Worm (Caenorhabditis elegans) whole organism, L1 larva: ENCODE measurements around the gene Y50D4B.2.

Source experiments
- C16A3.4 ChIP-seq: fragments of 150-350 bp; optimal IDR thresholded peaks from 2 replicates; lab custom pipeline; 2014; ENCODE audit warnings: missing biosample characterization, missing genetic modification characterization
- F16B12.6 ChIP-seq: fragments of 150-350 bp; optimal IDR thresholded peaks from 2 replicates; lab custom pipeline; 2014; ENCODE audit warnings: missing biosample characterization, missing genetic modification characterization
- Y116A8C.19 ChIP-seq: sonication (generic microtip); optimal IDR thresholded peaks from 2 replicates; lab custom pipeline; 2016; ENCODE audit warnings: missing compliant biosample characterization, missing genetic modification characterization, borderline replicate concordance
- aly-2 ChIP-seq: fragments of 150-350 bp; optimal IDR thresholded peaks from 2 replicates; lab custom pipeline; 2014; ENCODE audit warnings: missing biosample characterization, missing genetic modification characterization
- ceh-8 ChIP-seq: fragments of 200-800 bp; sonication (Bioruptor generic); optimal IDR thresholded peaks from 2 replicates; lab custom pipeline; 2018; ENCODE audit warnings: mild to moderate bottlenecking, missing genetic modification characterization, moderate library complexity, missing compliant biosample characterization
- ceh-90 ChIP-seq: sonication (generic microtip); optimal IDR thresholded peaks from 2 replicates; lab custom pipeline; 2016; ENCODE audit warnings: missing genetic modification characterization, missing compliant biosample characterization
- ces-1 ChIP-seq: fragments of 150-350 bp; optimal IDR thresholded peaks from 2 replicates; lab custom pipeline; 2014; ENCODE audit warnings: missing biosample characterization, missing genetic modification reagents, missing genetic modification characterization
- dsc-1 ChIP-seq: sonication (generic microtip); optimal IDR thresholded peaks from 2 replicates; lab custom pipeline; 2016; ENCODE audit warnings: mild to moderate bottlenecking, missing genetic modification characterization, missing compliant biosample characterization
- efl-1 ChIP-seq, 4 experiments: fragments of 150-350 bp; optimal IDR thresholded peaks in 3 of 4; peaks in 1 of 4; 1 replicate in 1 of 4; 2 replicates in 3 of 4; lab custom pipeline; 2014; ENCODE audit warnings: missing biosample characterization in 2 of 4, missing genetic modification characterization in 2 of 4, missing genetic modification reagents in 2 of 4
- efl-3 ChIP-seq: fragments of 200-800 bp; sonication (Bioruptor generic); optimal IDR thresholded peaks from 2 replicates; lab custom pipeline; 2018; ENCODE audit warnings: mild to moderate bottlenecking, missing genetic modification characterization, missing compliant biosample characterization
- elt-2 ChIP-seq: sonication (generic microtip); optimal IDR thresholded peaks from 2 replicates; lab custom pipeline; 2016; ENCODE audit warnings: missing genetic modification characterization, mild to moderate bottlenecking, inconsistent platforms, missing compliant biosample characterization, missing genetic modification reagents
- ets-5 ChIP-seq: fragments of 200-800 bp; sonication (Bioruptor generic); IDR thresholded peaks from 2 replicates; pipeline ENCODE4 v1.3.6; 2022; ENCODE audit warnings: missing genetic modification characterization, missing compliant biosample characterization
- fkh-4 ChIP-seq: sonication (generic microtip); optimal IDR thresholded peaks from 2 replicates; lab custom pipeline; 2016; ENCODE audit warnings: missing compliant biosample characterization, missing genetic modification characterization, borderline replicate concordance
- fkh-8 ChIP-seq: sonication (generic microtip); optimal IDR thresholded peaks from 2 replicates; lab custom pipeline; 2016; ENCODE audit warnings: mild to moderate bottlenecking, missing genetic modification characterization, missing compliant biosample characterization
- grh-1 ChIP-seq: fragments of 200-800 bp; sonication (Bioruptor generic); IDR thresholded peaks from 2 replicates; pipeline ENCODE4 v1.3.6; 2022; ENCODE audit warnings: missing genetic modification reagents, missing genetic modification characterization, missing compliant biosample characterization
- hlh-17 ChIP-seq: fragments of 200-800 bp; sonication (Bioruptor generic); optimal IDR thresholded peaks from 2 replicates; lab custom pipeline; 2018; ENCODE audit warnings: missing genetic modification characterization, mild to moderate bottlenecking, missing compliant biosample characterization, moderate library complexity, borderline replicate concordance
- hlh-4 ChIP-seq: sonication (generic microtip); optimal IDR thresholded peaks from 2 replicates; lab custom pipeline; 2016; ENCODE audit warnings: mild to moderate bottlenecking, missing genetic modification characterization, missing compliant biosample characterization
- lin-35 ChIP-seq, 2 experiments: fragments of 150-350 bp; optimal IDR thresholded peaks; 2 replicates each; lab custom pipeline; 2014; ENCODE audit warnings: missing biosample characterization in 2 of 2, missing genetic modification characterization in 2 of 2, missing genetic modification reagents in 2 of 2
- lin-39 ChIP-seq: fragments of 150-350 bp; optimal IDR thresholded peaks from 2 replicates; lab custom pipeline; 2014; ENCODE audit warnings: missing biosample characterization, missing genetic modification reagents, missing genetic modification characterization
- lsy-2 ChIP-seq, 2 experiments: fragments of 150-350 bp; optimal IDR thresholded peaks; 2 replicates each; lab custom pipeline; 2014; ENCODE audit warnings: missing biosample characterization in 2 of 2, missing genetic modification characterization in 2 of 2
- mab-9 ChIP-seq: fragments of 200-800 bp; sonication (Bioruptor generic); IDR thresholded peaks from 2 replicates; pipeline ENCODE4 v1.3.6; 2022; ENCODE audit warnings: missing genetic modification reagents, missing genetic modification characterization, missing compliant biosample characterization
- mep-1 ChIP-seq: fragments of 150-350 bp; optimal IDR thresholded peaks from 2 replicates; lab custom pipeline; 2014; ENCODE audit warnings: missing biosample characterization, missing genetic modification characterization
- nhr-47 ChIP-seq: sonication (generic microtip); optimal IDR thresholded peaks from 2 replicates; lab custom pipeline; 2016; ENCODE audit warnings: mild to moderate bottlenecking, missing genetic modification characterization, moderate library complexity, missing compliant biosample characterization
- nhr-71 ChIP-seq: sonication (generic microtip); optimal IDR thresholded peaks from 2 replicates; lab custom pipeline; 2016; ENCODE audit warnings: mild to moderate bottlenecking, missing genetic modification characterization, moderate library complexity, missing compliant biosample characterization
- nhr-76 ChIP-seq: sonication (generic microtip); optimal IDR thresholded peaks from 2 replicates; lab custom pipeline; 2017; ENCODE audit warnings: missing biosample characterization, missing genetic modification characterization
- nhr-85 ChIP-seq: sonication (generic microtip); peaks from one replicate; lab custom pipeline; 2016; ENCODE audit warnings: missing genetic modification characterization, inconsistent platforms, missing compliant biosample characterization
- pag-3 ChIP-seq: sonication (generic microtip); optimal IDR thresholded peaks from 2 replicates; lab custom pipeline; 2017; ENCODE audit warnings: missing genetic modification characterization, mild to moderate bottlenecking, missing compliant biosample characterization, antibody characterized with exemption, borderline replicate concordance; ENCODE audit not compliant: insufficient read depth
- pqm-1 ChIP-seq: sonication (generic microtip); optimal IDR thresholded peaks from 3 replicates; lab custom pipeline; 2017; ENCODE audit warnings: missing biosample characterization, missing genetic modification characterization
- snpc-4 ChIP-seq: fragments of 150-350 bp; optimal IDR thresholded peaks from 2 replicates; lab custom pipeline; 2014; ENCODE audit warnings: missing biosample characterization, missing genetic modification characterization
- sox-4 ChIP-seq: sonication (generic microtip); optimal IDR thresholded peaks from 2 replicates; lab custom pipeline; 2016; ENCODE audit warnings: missing genetic modification characterization, missing compliant biosample characterization
- sptf-1 ChIP-seq: fragments of 150-350 bp; optimal IDR thresholded peaks from 2 replicates; lab custom pipeline; 2014; ENCODE audit warnings: missing biosample characterization, missing genetic modification characterization
- sup-37 ChIP-seq: fragments of 200-800 bp; sonication (Bioruptor generic); optimal IDR thresholded peaks from 2 replicates; lab custom pipeline; 2018; ENCODE audit warnings: mild to moderate bottlenecking, missing genetic modification characterization, missing compliant biosample characterization
- swsn-7 ChIP-seq: sonication (generic microtip); optimal IDR thresholded peaks from 2 replicates; lab custom pipeline; 2016; ENCODE audit warnings: missing genetic modification characterization, missing compliant biosample characterization
- unc-86 ChIP-seq: sonication (generic microtip); optimal IDR thresholded peaks from 2 replicates; lab custom pipeline; 2016; ENCODE audit warnings: missing genetic modification characterization, missing compliant biosample characterization
- unc-98 ChIP-seq: fragments of 200-800 bp; sonication (Bioruptor generic); IDR thresholded peaks from 2 replicates; pipeline ENCODE4 v1.3.6; 2022; ENCODE audit warnings: missing genetic modification characterization, missing compliant biosample characterization
- zag-1 ChIP-seq: fragments of 150-350 bp; optimal IDR thresholded peaks from 2 replicates; lab custom pipeline; 2014; ENCODE audit warnings: missing biosample characterization, missing genetic modification characterization
- zip-4 ChIP-seq: fragments of 200-800 bp; sonication (Bioruptor generic); optimal IDR thresholded peaks from 2 replicates; lab custom pipeline; 2018; ENCODE audit warnings: mild to moderate bottlenecking, missing genetic modification characterization, moderate library complexity, missing compliant biosample characterization

The Y50D4B.2 gene

ce11 chrV:1133223-1133622, 32.8 kb downstream of the Y50D4B.2 start:
- TF ChIP-seq ceh-90 (tag; lab: Kevin White, UChicago) (no peak), nhr-76 (tag; lab: Kevin White, UChicago) (no peak), sptf-1 (no peak), ceh-8 (GFP tag; lab: Kevin White, UChicago) (peak; percentile 3), Y116A8C.19 (tag; lab: Kevin White, UChicago) (no peak), fkh-8 (tag; lab: Kevin White, UChicago) (no peak), swsn-7 (no peak), fkh-4 (no peak), lin-35 (GFP tag; optimal IDR thresholded peaks at IDR 0.05; lab: Kevin White, UChicago) (no peak), hlh-17 (no peak), F16B12.6 (tag; lab: Kevin White, UChicago) (no peak), snpc-4 (tag; lab: Kevin White, UChicago) (no peak), pqm-1 (tag; lab: Kevin White, UChicago) (no peak), mab-9 (GFP tag; lab: Robert Waterston, UW) (no peak), grh-1 (GFP tag; lab: Robert Waterston, UW) (no peak), mep-1 (no peak), ces-1 (GFP tag; lab: Kevin White, UChicago) (no peak), efl-1 (optimal IDR thresholded peaks at IDR 0.05; lab: Kevin White, UChicago) (no peak), efl-1 (GFP tag; optimal IDR thresholded peaks at IDR 0.05 in 1 of 2; lab: Kevin White, UChicago) (peak in 1 of 2 experiments; percentile 91)

ce11 chrV:1133840-1134239, 33.5 kb downstream of the Y50D4B.2 start, which contains the start of gene cpr-5:
TSS of gene cpr-5 (minus strand) at chrV:1134036.
- TF ChIP-seq lin-39 (tag; lab: Kevin White, UChicago) (no peak), hlh-4 (no peak), elt-2 (tag; lab: Kevin White, UChicago) (peak; percentile 63), unc-86 (tag; lab: Kevin White, UChicago) (no peak)
- TF ChIP-seq, all 84 proteins: peak for 1

ce11 chrV:1134302-1134701, 33.9 kb downstream of the Y50D4B.2 start, which contains the start of gene cpr-8:
TSS of gene cpr-8 (plus strand) at chrV:1134602.
- TF ChIP-seq sup-37 (GFP tag; lab: Kevin White, UChicago) (no peak), hlh-4 (no peak), ceh-90 (tag; lab: Kevin White, UChicago) (no peak), efl-3 (GFP tag; lab: Kevin White, UChicago) (no peak), ceh-8 (GFP tag; lab: Kevin White, UChicago) (no peak), ets-5 (GFP tag; lab: Robert Waterston, UW) (no peak), lin-35 (GFP tag; optimal IDR thresholded peaks at IDR 0.05; lab: Kevin White, UChicago) (no peak), zip-4 (GFP tag; lab: Kevin White, UChicago) (no peak), dsc-1 (tag; lab: Kevin White, UChicago) (no peak), unc-86 (tag; lab: Kevin White, UChicago) (no peak), lsy-2 (tag; optimal IDR thresholded peaks at IDR 0.05; lab: Kevin White, UChicago) (no peak), zag-1 (tag; lab: Kevin White, UChicago) (no peak), sox-4 (tag; lab: Kevin White, UChicago) (no peak), nhr-85 (tag; lab: Kevin White, UChicago) (no peak)

DNA sequence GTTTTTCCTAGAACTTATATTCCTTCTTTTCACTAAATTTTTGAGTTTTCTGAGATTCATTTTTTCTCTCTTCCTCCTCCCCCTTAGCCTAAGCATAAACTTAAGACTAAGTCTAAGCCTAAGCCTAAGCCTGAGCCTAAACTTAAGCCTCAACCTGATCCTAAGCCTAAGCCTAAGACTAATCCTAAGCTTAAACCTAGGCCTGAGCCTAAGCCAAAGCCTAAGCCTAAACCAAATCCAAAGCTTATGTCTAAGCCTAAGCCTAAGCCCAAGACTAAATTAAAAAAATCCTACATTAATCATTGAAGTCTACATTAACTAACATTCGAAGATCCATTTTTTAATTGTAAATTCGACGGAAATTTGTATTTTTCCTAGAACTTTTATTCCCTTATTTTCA, 40.4 kb downstream of the Y50D4B.2 start:
- TF ChIP-seq aly-2 (tag; lab: Kevin White, UChicago) (no peak), sox-4 (tag; lab: Kevin White, UChicago) (no peak), zag-1 (tag; lab: Kevin White, UChicago) (no peak)

DNA sequence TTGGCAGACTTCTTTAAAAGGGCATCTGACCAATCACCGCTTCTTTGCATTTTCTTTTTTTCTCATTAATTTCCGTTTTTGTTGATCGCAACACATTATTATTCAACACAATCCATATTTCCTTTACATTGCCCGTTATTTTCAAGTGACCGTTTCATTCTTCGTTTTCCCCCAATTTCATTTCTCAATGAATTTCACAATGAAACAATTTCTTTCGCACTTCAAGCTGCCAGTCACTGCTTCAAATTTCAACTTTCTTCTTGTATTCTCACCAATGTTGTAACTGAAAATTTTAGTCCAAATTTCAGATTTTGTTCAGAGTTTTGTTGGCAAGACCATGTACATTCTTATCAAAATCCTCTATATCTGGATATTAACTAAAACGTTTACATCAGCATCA, 41.1 kb downstream of the Y50D4B.2 start, which contains the start of gene cutl-22:
cutl-22 (plus strand) TSS at position 301 of the 400 bp plus-strand sequence.
- no peak for TF ChIP-seq lin-35 (GFP tag; optimal IDR thresholded peaks at IDR 0.05; lab: Kevin White, UChicago)
- TF ChIP-seq nhr-47 (tag; lab: Kevin White, UChicago): no peak
- TF ChIP-seq pag-3 (tag; lab: Kevin White, UChicago): no peak
- no peak for TF ChIP-seq sup-37 (GFP tag; lab: Kevin White, UChicago)
- no peak for TF ChIP-seq ets-5 (GFP tag; lab: Robert Waterston, UW)
- no peak for TF ChIP-seq unc-98
- TF ChIP-seq C16A3.4 (tag; lab: Kevin White, UChicago): no peak
- no peak for TF ChIP-seq efl-1 (optimal IDR thresholded peaks at IDR 0.05; lab: Kevin White, UChicago)
- no peak for TF ChIP-seq efl-1 (GFP tag; optimal IDR thresholded peaks at IDR 0.05 in 1 of 2; lab: Kevin White, UChicago)
- no peak for TF ChIP-seq zip-4 (GFP tag; lab: Kevin White, UChicago)
- TF ChIP-seq nhr-71 (tag; lab: Kevin White, UChicago): no peak
